Worm (Caenorhabditis elegans) whole organism, L2 larva: ENCODE results near the gene ZK742.7.

Source experiments
- egl-27 ChIP-seq: sonication (generic microtip); optimal IDR thresholded peaks from 3 replicates; lab custom pipeline; 2017; ENCODE audit warnings: missing biosample characterization, missing genetic modification reagents, missing genetic modification characterization
- peb-1 ChIP-seq: fragments of 150-350 bp; optimal IDR thresholded peaks from 2 replicates; lab custom pipeline; 2014; ENCODE audit warnings: missing biosample characterization, missing genetic modification characterization
- unc-62 ChIP-seq: fragments of 150-350 bp; optimal IDR thresholded peaks from 2 replicates; lab custom pipeline; 2014; ENCODE audit warnings: missing biosample characterization, missing genetic modification reagents, missing genetic modification characterization
- zag-1 ChIP-seq: fragments of 150-350 bp; optimal IDR thresholded peaks from 2 replicates; lab custom pipeline; 2014; ENCODE audit warnings: missing biosample characterization, missing genetic modification characterization

ce11 chrV:7798079-7798478 lies at the start of gene ZK742.7:
- TF ChIP-seq peb-1 (tag; lab: Kevin White, UChicago) = no peak
- TF ChIP-seq zag-1 (tag; lab: Kevin White, UChicago) = no peak
- TF ChIP-seq unc-62 = no peak
- TF ChIP-seq egl-27 = no peak
